Fruit fly (Drosophila melanogaster) whole organism, embryonic: Measurements from ENCODE around the gene Wnt6.

Experiments used
- Atf3 ChIP-seq: fragments of 200-800 bp; sonication (Bioruptor generic); optimal IDR thresholded peaks from 3 replicates; lab custom pipeline; 2016; ENCODE audit warnings: missing biosample characterization, missing genetic modification characterization
- CG10209 ChIP-seq: fragments of 200-800 bp; sonication (Bioruptor generic); optimal IDR thresholded peaks from 3 replicates; lab custom pipeline; 2017; ENCODE audit warnings: missing biosample characterization, mild to moderate bottlenecking, missing genetic modification characterization, missing genetic modification reagents
- CG10366 ChIP-seq: fragments of 200-800 bp; sonication (Bioruptor generic); IDR thresholded peaks from 2 replicates; pipeline ENCODE4 v1.3.6; 2022; ENCODE audit warnings: missing biosample characterization, missing genetic modification characterization
- CG10654 ChIP-seq: fragments of 200-800 bp; sonication (Bioruptor generic); optimal IDR thresholded peaks from 2 replicates; lab custom pipeline; 2016; ENCODE audit warnings: missing biosample characterization, missing genetic modification characterization
- CG14667 ChIP-seq: fragments of 200-800 bp; sonication (Bioruptor generic); IDR thresholded peaks from 2 replicates; pipeline ENCODE4 v1.3.6; 2022; ENCODE audit warnings: missing biosample characterization, missing genetic modification characterization
- CG15479 ChIP-seq: fragments of 200-800 bp; sonication (Bioruptor generic); optimal IDR thresholded peaks from 3 replicates; lab custom pipeline; 2019; ENCODE audit warnings: missing biosample characterization, mild to moderate bottlenecking, missing genetic modification characterization, moderate library complexity
- CG16813 ChIP-seq: fragments of 200-800 bp; sonication (Bioruptor generic); IDR thresholded peaks from 3 replicates; pipeline ENCODE4 v1.3.6; 2022; ENCODE audit warnings: missing biosample characterization, missing genetic modification characterization; ENCODE audit not compliant: partially characterized antibody
- CG17802 ChIP-seq: fragments of 200-800 bp; sonication (Bioruptor generic); optimal IDR thresholded peaks from 2 replicates; lab custom pipeline; 2018; ENCODE audit warnings: missing biosample characterization, mild to moderate bottlenecking, missing genetic modification characterization, moderate library complexity
- CG17829 ChIP-seq: fragments of 200-800 bp; optimal IDR thresholded peaks from 2 replicates; lab custom pipeline; 2019; ENCODE audit warnings: missing biosample characterization, mild to moderate bottlenecking, missing genetic modification characterization, moderate library complexity
- CG17912 ChIP-seq: fragments of 200-800 bp; sonication (Bioruptor generic); optimal IDR thresholded peaks from 2 replicates; lab custom pipeline; 2018; ENCODE audit warnings: missing biosample characterization, mild to moderate bottlenecking, missing genetic modification characterization
- CG18764 ChIP-seq: fragments of 200-800 bp; sonication (Bioruptor generic); optimal IDR thresholded peaks from 3 replicates; lab custom pipeline; 2016; ENCODE audit warnings: missing biosample characterization, missing genetic modification characterization
- CG2678 ChIP-seq: fragments of 200-800 bp; sonication (Bioruptor generic); optimal IDR thresholded peaks from 3 replicates; lab custom pipeline; 2019; ENCODE audit warnings: missing biosample characterization, mild to moderate bottlenecking, missing genetic modification characterization, moderate library complexity
- CG2875 ChIP-seq: fragments of 200-800 bp; sonication (Bioruptor generic); optimal IDR thresholded peaks from 2 replicates; lab custom pipeline; 2017; ENCODE audit warnings: missing biosample characterization, mild to moderate bottlenecking, missing genetic modification characterization, missing genetic modification reagents
- CG3065 ChIP-seq: fragments of 200-800 bp; sonication (Bioruptor generic); optimal IDR thresholded peaks from 2 replicates; lab custom pipeline; 2016; ENCODE audit warnings: missing biosample characterization, missing genetic modification characterization
- CG3726 ChIP-seq: fragments of 200-800 bp; sonication (Bioruptor generic); IDR thresholded peaks from 3 replicates; pipeline ENCODE4, ENCODE4 v1.3.6; 2022; ENCODE audit warnings: missing biosample characterization, missing genetic modification characterization
- CG4617 ChIP-seq: fragments of 200-800 bp; sonication (Bioruptor generic); optimal IDR thresholded peaks from 3 replicates; lab custom pipeline; 2016; ENCODE audit warnings: missing biosample characterization, missing genetic modification characterization, borderline replicate concordance
- CG6254 ChIP-seq: fragments of 200-800 bp; sonication (Bioruptor generic); optimal IDR thresholded peaks from 3 replicates; lab custom pipeline; 2017; ENCODE audit warnings: mild to moderate bottlenecking, missing biosample characterization, missing genetic modification reagents, missing genetic modification characterization
- CG6683 ChIP-seq: fragments of 200-800 bp; sonication (Bioruptor generic); optimal IDR thresholded peaks from 2 replicates; lab custom pipeline; 2017; ENCODE audit warnings: missing biosample characterization, mild to moderate bottlenecking, missing genetic modification characterization, missing genetic modification reagents
- CG7987 ChIP-seq: fragments of 200-800 bp; sonication (Bioruptor generic); optimal IDR thresholded peaks from 2 replicates; lab custom pipeline; 2018; ENCODE audit warnings: missing biosample characterization, mild to moderate bottlenecking, missing genetic modification characterization, moderate library complexity
- E2f1 ChIP-seq: fragments of 200-800 bp; sonication (Bioruptor generic); IDR thresholded peaks from 2 replicates; pipeline ENCODE4 v1.3.6; 2022; ENCODE audit warnings: missing biosample characterization, missing genetic modification characterization
- Fer2 ChIP-seq: fragments of 200-800 bp; sonication (Bioruptor generic); optimal IDR thresholded peaks from 2 replicates; lab custom pipeline; 2018; ENCODE audit warnings: missing biosample characterization, mild to moderate bottlenecking, missing genetic modification characterization, moderate library complexity
- HmgD ChIP-seq: fragments of 200-800 bp; sonication (Bioruptor generic); optimal IDR thresholded peaks from 3 replicates; lab custom pipeline; 2016; ENCODE audit warnings: missing biosample characterization, missing genetic modification characterization
- MESR4 ChIP-seq: fragments of 200-800 bp; sonication (Bioruptor generic); optimal IDR thresholded peaks from 2 replicates; lab custom pipeline; 2018; ENCODE audit warnings: missing biosample characterization, mild to moderate bottlenecking, missing genetic modification characterization, moderate library complexity
- NC2α ChIP-seq: fragments of 200-800 bp; sonication (Bioruptor generic); optimal IDR thresholded peaks from 2 replicates; lab custom pipeline; 2016; ENCODE audit warnings: missing biosample characterization, missing genetic modification characterization
- Nf-YC ChIP-seq: fragments of 200-800 bp; optimal IDR thresholded peaks from 3 replicates; lab custom pipeline; 2019; ENCODE audit warnings: missing biosample characterization, mild to moderate bottlenecking, missing genetic modification characterization, moderate library complexity
- Oaz ChIP-seq: fragments of 200-800 bp; sonication (Bioruptor generic); IDR thresholded peaks from 2 replicates; pipeline ENCODE4 v1.3.6; 2022; ENCODE audit warnings: missing biosample characterization, missing genetic modification characterization
- Oli ChIP-seq: fragments of 200-800 bp; sonication (Bioruptor generic); optimal IDR thresholded peaks from 2 replicates; lab custom pipeline; 2018; ENCODE audit warnings: missing biosample characterization, mild to moderate bottlenecking, missing genetic modification characterization, moderate library complexity
- abd-A ChIP-seq: fragments of 200-800 bp; sonication (Bioruptor generic); optimal IDR thresholded peaks from 3 replicates; lab custom pipeline; 2019; ENCODE audit warnings: missing biosample characterization, mild to moderate bottlenecking, missing genetic modification characterization, moderate library complexity
- chif ChIP-seq, 2 experiments: fragments of 200-800 bp; sonication (Bioruptor generic); optimal IDR thresholded peaks; 3 replicates each; lab custom pipeline; 2016; ENCODE audit warnings: missing biosample characterization in 2 of 2, missing genetic modification characterization in 2 of 2
- ci ChIP-seq: fragments of 200-800 bp; sonication (Bioruptor generic); IDR thresholded peaks from 3 replicates; pipeline ENCODE4 v1.3.6; 2022; ENCODE audit warnings: missing biosample characterization, missing genetic modification characterization
- croc ChIP-seq: fragments of 200-800 bp; sonication (Bioruptor generic); conservative IDR thresholded peaks from 3 replicates; pipeline ENCODE4 v1.3.6; 2022; ENCODE audit warnings: missing biosample characterization, missing genetic modification characterization
- fd3F ChIP-seq: fragments of 200-800 bp; sonication (Bioruptor generic); optimal IDR thresholded peaks from 2 replicates; lab custom pipeline; 2018; ENCODE audit warnings: missing biosample characterization, mild to moderate bottlenecking, missing genetic modification characterization, moderate library complexity
- fd64A ChIP-seq: fragments of 200-800 bp; sonication (Bioruptor generic); optimal IDR thresholded peaks from 3 replicates; lab custom pipeline; 2018; ENCODE audit warnings: missing biosample characterization, mild to moderate bottlenecking, missing genetic modification characterization
- fu2 ChIP-seq: fragments of 200-800 bp; sonication (Bioruptor generic); optimal IDR thresholded peaks from 2 replicates; lab custom pipeline; 2016; ENCODE audit warnings: missing biosample characterization, missing genetic modification characterization
- gsb ChIP-seq: fragments of 200-800 bp; sonication (Bioruptor generic); IDR thresholded peaks from 2 replicates; pipeline ENCODE4 v1.3.6; 2022; ENCODE audit warnings: missing biosample characterization, missing genetic modification characterization
- lola ChIP-seq, 3 experiments: fragments of >200 bp in 2 of 3; fragments of 200-800 bp in 1 of 3; sonication (Bioruptor generic) in 1 of 3; optimal IDR thresholded peaks; 2 replicates each; lab custom pipeline; 2017 to 2019; ENCODE audit warnings: missing biosample characterization in 3 of 3, missing genetic modification characterization in 3 of 3, mild to moderate bottlenecking in 1 of 3, moderate library complexity in 1 of 3
- luna ChIP-seq: fragments of 200-800 bp; sonication (Bioruptor generic); optimal IDR thresholded peaks from 2 replicates; lab custom pipeline; 2016; ENCODE audit warnings: missing biosample characterization, missing genetic modification characterization
- otp ChIP-seq: fragments of 200-800 bp; sonication (Bioruptor generic); IDR thresholded peaks from 3 replicates; pipeline ENCODE4, ENCODE4 v1.3.6; 2022; ENCODE audit warnings: missing biosample characterization, missing genetic modification characterization
- pan ChIP-seq, 4 experiments: fragments of >200 bp in 3 of 4; fragments of 200-800 bp in 1 of 4; sonication (Bioruptor generic) in 1 of 4; optimal IDR thresholded peaks in 3 of 4; IDR thresholded peaks in 1 of 4; 2 replicates each; pipeline versions ENCODE4 v1.3.6 to Lab custom; 2017 to 2022; ENCODE audit warnings: missing biosample characterization in 2 of 4, missing genetic modification characterization in 2 of 4, mixed read lengths in 1 of 4
- peb ChIP-seq: fragments of 200-800 bp; sonication (Bioruptor generic); IDR thresholded peaks from 2 replicates; pipeline ENCODE4 v1.3.6; 2022; ENCODE audit warnings: missing biosample characterization, missing genetic modification characterization
- pho ChIP-seq: fragments of 200-800 bp; sonication (Bioruptor generic); optimal IDR thresholded peaks from 2 replicates; lab custom pipeline; 2016; ENCODE audit warnings: missing biosample characterization, missing genetic modification characterization
- ro ChIP-seq: fragments of 200-800 bp; sonication (Bioruptor generic); IDR thresholded peaks from 2 replicates; pipeline ENCODE4 v1.3.6; 2022; ENCODE audit warnings: missing biosample characterization, missing genetic modification characterization
- sc ChIP-seq, 3 experiments: fragments of >200 bp in 2 of 3; fragments of 200-800 bp in 1 of 3; sonication (Bioruptor generic) in 1 of 3; optimal IDR thresholded peaks; 2 replicates in 2 of 3; 3 replicates in 1 of 3; lab custom pipeline; 2017; ENCODE audit warnings: mild to moderate bottlenecking in 1 of 3, missing biosample characterization in 1 of 3, missing genetic modification characterization in 1 of 3, missing genetic modification reagents in 1 of 3
- so ChIP-seq: fragments of 200-800 bp; sonication (Bioruptor generic); IDR thresholded peaks from 3 replicates; pipeline ENCODE4 v1.3.6; 2022; ENCODE audit warnings: missing biosample characterization, missing genetic modification characterization
- toy ChIP-seq: fragments of 200-800 bp; sonication (Bioruptor generic); IDR thresholded peaks from 2 replicates; pipeline ENCODE4 v1.3.6; 2022; ENCODE audit warnings: missing biosample characterization, missing genetic modification characterization
- tx ChIP-seq: fragments of 200-800 bp; sonication (Bioruptor generic); optimal IDR thresholded peaks from 2 replicates; lab custom pipeline; 2016; ENCODE audit warnings: missing biosample characterization, missing genetic modification characterization
- vfl ChIP-seq: fragments of 200-800 bp; sonication (Bioruptor generic); optimal IDR thresholded peaks from 2 replicates; lab custom pipeline; 2016; ENCODE audit warnings: missing biosample characterization, missing genetic modification characterization

Gene Wnt6

DNA sequence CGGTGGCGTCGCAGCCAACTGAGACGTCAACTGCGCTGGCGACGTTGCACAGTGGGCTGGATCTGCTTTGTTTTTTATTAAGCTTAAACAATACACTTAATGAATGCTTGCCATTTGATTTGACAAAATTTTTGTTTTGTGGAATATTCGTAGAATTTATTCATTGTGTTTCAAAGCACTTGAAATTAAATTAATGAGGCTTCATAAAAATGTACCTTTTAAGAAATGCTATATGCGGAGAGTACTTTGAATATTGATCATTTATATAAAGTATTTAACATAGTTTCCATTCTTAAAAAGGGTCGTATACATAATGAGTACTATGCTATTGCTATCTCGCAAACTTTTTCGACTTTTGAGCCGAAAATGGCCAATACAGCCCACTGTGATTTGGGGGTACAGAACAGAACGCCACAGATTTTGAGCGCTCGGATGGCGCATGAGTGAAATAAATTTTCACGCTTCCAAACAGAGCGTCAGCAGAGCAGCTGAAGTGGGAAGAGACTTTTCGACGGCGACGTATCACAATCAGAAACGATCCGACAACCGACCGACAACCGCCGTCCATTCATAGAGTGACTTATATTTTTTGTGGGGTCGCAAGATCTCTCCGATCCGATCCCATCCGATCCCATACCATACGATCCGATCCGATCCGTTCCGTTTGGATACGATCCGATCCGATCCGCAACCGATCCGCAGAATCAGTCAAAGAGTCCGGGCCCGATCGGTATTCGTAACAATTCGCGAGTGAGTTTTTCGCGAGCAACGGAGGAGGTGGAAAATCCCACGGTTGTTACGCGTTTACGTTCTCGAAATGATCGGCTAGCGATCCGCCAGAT lies at the start of gene Wnt6 (continued):
- no peak for TF ChIP-seq CG10366
- no peak for TF ChIP-seq Fer2 (tag; lab: Kevin White, UChicago)
- TF ChIP-seq E2f1 (GFP tag; lab: Robert Waterston, UW), result no peak
- no peak; the same call in none of the 3 replicates for TF ChIP-seq so (GFP tag; lab: Robert Waterston, UW)
- TF ChIP-seq toy (GFP tag; lab: Robert Waterston, UW), result no peak
- TF ChIP-seq CG2678 (tag; lab: Kevin White, UChicago), result peak; percentile 60
- peak; percentile 51 for TF ChIP-seq CG14667 (GFP tag; lab: Robert Waterston, UW)
- TF ChIP-seq lola (GFP tag; optimal IDR thresholded peaks at IDR 0.05; lab: Kevin White, UChicago), result peak in 1 of 3 experiments; percentile 82
- peak; percentile 71 for TF ChIP-seq CG10209 (GFP tag; lab: Kevin White, UChicago)
- TF ChIP-seq pho (GFP tag; lab: Kevin White, UChicago), result peak; percentile 67
- TF ChIP-seq CG2875, result peak; percentile 41
- peak; percentile 26 for TF ChIP-seq CG17829 (tag; lab: Kevin White, UChicago)
- TF ChIP-seq vfl, result peak; percentile 24
- peak; percentile 30 for TF ChIP-seq croc (GFP tag; lab: Robert Waterston, UW)
- TF ChIP-seq tx (GFP tag; lab: Kevin White, UChicago), result peak; percentile 49
- no peak for TF ChIP-seq luna (GFP tag; lab: Kevin White, UChicago)
- TF ChIP-seq HmgD, result peak; percentile 1
- no peak for TF ChIP-seq CG16813 (GFP tag; lab: Robert Waterston, UW)
- no peak for TF ChIP-seq CG18764 (GFP tag; lab: Kevin White, UChicago)
- TF ChIP-seq chif (GFP tag; optimal IDR thresholded peaks at IDR 0.05; lab: Kevin White, UChicago), result peak; percentile 29 to 68
- no peak for TF ChIP-seq fd64A (GFP tag; lab: Kevin White, UChicago)
- no peak for TF ChIP-seq CG15479 (GFP tag; lab: Kevin White, UChicago)
- no peak for TF ChIP-seq Atf3 (GFP tag; lab: Kevin White, UChicago)
- peak; percentile 48; the same call in 1 of the 2 replicates for TF ChIP-seq gsb (GFP tag; lab: Robert Waterston, UW)
- no peak for TF ChIP-seq ci (GFP tag; lab: Robert Waterston, UW)
- TF ChIP-seq NC2α (GFP tag; lab: Kevin White, UChicago), result no peak
- TF ChIP-seq sc (optimal IDR thresholded peaks at IDR 0.05; lab: Kevin White, UChicago), result no peak
- TF ChIP-seq sc (GFP tag; optimal IDR thresholded peaks at IDR 0.05; lab: Kevin White, UChicago), result peak; percentile 71
- peak; percentile 80 for TF ChIP-seq Oli (tag; lab: Kevin White, UChicago)
- TF ChIP-seq fu2 (GFP tag; lab: Kevin White, UChicago), result peak; percentile 10
- TF ChIP-seq Nf-YC (tag; lab: Kevin White, UChicago), result peak; percentile 2
- no peak for TF ChIP-seq CG17802 (tag; lab: Kevin White, UChicago)
- no peak for TF ChIP-seq CG4617 (GFP tag; lab: Kevin White, UChicago)
- no peak for TF ChIP-seq CG6254 (GFP tag; lab: Kevin White, UChicago)
- peak; percentile 27; the same call in 1 of the 3 replicates for TF ChIP-seq CG3726 (GFP tag; lab: Robert Waterston, UW)
- peak; percentile 40 for TF ChIP-seq CG10654 (GFP tag; lab: Kevin White, UChicago)
- TF ChIP-seq Oaz (GFP tag; lab: Robert Waterston, UW), result 0 out of 2 replicates have a peak, but pooled peaks have one; percentile 32
- TF ChIP-seq otp (GFP tag; lab: Robert Waterston, UW), result no peak
- no peak for TF ChIP-seq MESR4 (GFP tag; lab: Kevin White, UChicago)
- TF ChIP-seq pan (optimal IDR thresholded peaks at IDR 0.05; lab: Kevin White, UChicago), result no peak
- TF ChIP-seq pan (GFP tag; optimal IDR thresholded peaks at IDR 0.05 in 1 of 2, IDR thresholded peaks at IDR 0.05 in 1 of 2), result peak in 1 of 2 experiments; percentile 63
- TF ChIP-seq abd-A (tag; lab: Kevin White, UChicago), result no peak
- no peak for TF ChIP-seq CG3065 (GFP tag; lab: Kevin White, UChicago)
- TF ChIP-seq CG6683, result no peak
- TF ChIP-seq CG17912 (GFP tag; lab: Kevin White, UChicago), result no peak
- no peak for TF ChIP-seq peb
- TF ChIP-seq CG7987 (GFP tag; lab: Kevin White, UChicago), result no peak
- TF ChIP-seq fd3F (GFP tag; lab: Kevin White, UChicago), result no peak
- peak; percentile 10; the same call in 1 of the 2 replicates for TF ChIP-seq ro
